Worm (Caenorhabditis elegans) whole organism, L3 larva: ENCODE measurements around the gene ZK1248.19.

ENCODE experiments used
- ama-1 ChIP-seq: fragments of 150-350 bp; optimal IDR thresholded peaks from 2 replicates; lab custom pipeline; 2018
- daf-12 ChIP-seq: fragments of 150-350 bp; optimal IDR thresholded peaks from 2 replicates; lab custom pipeline; 2014; ENCODE audit warnings: missing biosample characterization, missing genetic modification reagents, missing genetic modification characterization
- elt-2 ChIP-seq: sonication (generic microtip); optimal IDR thresholded peaks from 2 replicates; lab custom pipeline; 2016; ENCODE audit warnings: missing genetic modification reagents, mild to moderate bottlenecking, missing genetic modification characterization, missing compliant biosample characterization
- lsy-12 ChIP-seq: sonication (generic microtip); optimal IDR thresholded peaks from 2 replicates; lab custom pipeline; 2016; ENCODE audit warnings: mild to moderate bottlenecking, missing genetic modification characterization, missing compliant biosample characterization
- skn-1 ChIP-seq: fragments of 150-350 bp; optimal IDR thresholded peaks from 2 replicates; lab custom pipeline; 2014; ENCODE audit warnings: missing biosample characterization, missing genetic modification characterization
- snpc-4 ChIP-seq: fragments of 150-350 bp; optimal IDR thresholded peaks from 2 replicates; lab custom pipeline; 2014; ENCODE audit warnings: missing biosample characterization, missing genetic modification characterization
- unc-39 ChIP-seq: sonication (generic microtip); optimal IDR thresholded peaks from 4 replicates; lab custom pipeline; 2017; ENCODE audit warnings: missing biosample characterization, missing genetic modification characterization
- zag-1 ChIP-seq: fragments of 150-350 bp; optimal IDR thresholded peaks from 2 replicates; lab custom pipeline; 2014; ENCODE audit warnings: missing biosample characterization, missing genetic modification characterization

DNA sequence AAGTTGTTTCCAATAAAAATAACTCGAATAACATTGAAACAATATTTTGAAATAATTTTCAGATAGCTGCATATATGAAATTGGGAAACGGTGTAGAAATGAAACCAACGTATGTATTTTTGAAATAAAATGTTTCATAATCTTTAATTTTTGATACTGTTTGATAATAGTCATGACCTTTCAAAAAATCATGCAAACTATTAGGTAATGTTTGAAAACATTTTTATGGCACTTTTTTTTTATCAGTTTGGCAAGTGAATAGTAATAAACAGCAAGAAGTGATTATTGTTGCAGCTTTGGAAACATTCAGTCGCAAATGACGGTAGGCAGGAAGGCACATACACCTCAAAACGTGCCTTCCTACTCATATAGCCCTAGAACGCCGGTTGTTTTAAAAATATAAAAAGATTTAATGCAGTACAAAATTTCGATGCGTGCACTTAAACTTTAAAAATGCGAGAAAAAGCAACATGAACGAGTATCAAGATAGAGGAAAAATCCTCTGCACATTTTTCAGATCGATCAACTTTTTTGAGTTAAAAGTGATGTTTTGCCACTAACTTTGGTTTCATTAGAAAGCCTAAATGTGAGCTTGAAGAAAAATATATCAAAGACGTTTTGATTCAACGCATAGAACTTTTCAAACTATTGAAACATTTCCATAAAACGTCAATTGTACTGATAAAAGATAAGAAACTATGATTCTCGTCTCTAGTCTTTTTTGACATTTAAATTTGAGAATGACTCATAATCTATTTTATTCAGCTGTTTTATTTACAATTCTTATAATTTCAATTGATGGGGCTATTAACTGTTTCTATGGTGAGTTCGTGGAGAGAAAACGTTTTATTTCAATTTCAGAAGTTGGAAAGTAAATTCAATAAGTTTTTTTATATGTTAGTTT lies 26.4 kb upstream of the ZK1248.19 start, which contains the start of gene F55C12.19:
- TF ChIP-seq unc-39 (tag; lab: Kevin White, UChicago) (no peak), skn-1 (tag; lab: Kevin White, UChicago) (no peak), elt-2 (tag; lab: Kevin White, UChicago) (peak; percentile 66), lsy-12 (no peak), daf-12 (tag; lab: Kevin White, UChicago) (no peak), ama-1 (lab: Kevin White, UChicago) (no peak), zag-1 (tag; lab: Kevin White, UChicago) (no peak), snpc-4 (tag; lab: Kevin White, UChicago) (no peak)
